Worm (Caenorhabditis elegans) whole organism, L2 larva: ENCODE measurements around the gene vep-2.

Experiments
- C34F6.9 ChIP-seq: fragments of 150-350 bp; optimal IDR thresholded peaks from 2 replicates; lab custom pipeline; 2014; ENCODE audit warnings: missing biosample characterization, missing genetic modification characterization
- ZK546.5 ChIP-seq: sonication (generic microtip); optimal IDR thresholded peaks from 2 replicates; lab custom pipeline; 2017; ENCODE audit warnings: missing biosample characterization, missing genetic modification characterization
- alr-1 ChIP-seq: fragments of 150-350 bp; optimal IDR thresholded peaks from 2 replicates; lab custom pipeline; 2014; ENCODE audit warnings: missing biosample characterization, missing genetic modification characterization
- ceh-16 ChIP-seq: fragments of 150-350 bp; optimal IDR thresholded peaks from 2 replicates; lab custom pipeline; 2014; ENCODE audit warnings: missing biosample characterization, missing genetic modification characterization
- egl-27 ChIP-seq: sonication (generic microtip); optimal IDR thresholded peaks from 3 replicates; lab custom pipeline; 2017; ENCODE audit warnings: missing biosample characterization, missing genetic modification reagents, missing genetic modification characterization
- elt-3 ChIP-seq: sonication (generic microtip); optimal IDR thresholded peaks from 2 replicates; lab custom pipeline; 2017; ENCODE audit warnings: missing biosample characterization, missing genetic modification characterization
- lin-39 ChIP-seq: fragments of 150-350 bp; optimal IDR thresholded peaks from 2 replicates; lab custom pipeline; 2014; ENCODE audit warnings: missing biosample characterization, missing genetic modification reagents, missing genetic modification characterization
- nhr-25 ChIP-seq: fragments of 150-350 bp; sonication (generic microtip); optimal IDR thresholded peaks from 3 replicates; lab custom pipeline; 2014; ENCODE audit warnings: missing biosample characterization, missing genetic modification characterization
- ztf-11 ChIP-seq: sonication (generic microtip); optimal IDR thresholded peaks from 2 replicates; lab custom pipeline; 2017; ENCODE audit warnings: missing biosample characterization, missing genetic modification characterization

- no peak for TF ChIP-seq ztf-11 (tag; lab: Kevin White, UChicago)
- TF ChIP-seq C34F6.9: no peak
- no peak for TF ChIP-seq elt-3 (tag; lab: Kevin White, UChicago)
- TF ChIP-seq lin-39 (tag; lab: Kevin White, UChicago): no peak
- TF ChIP-seq egl-27 (tag; lab: Kevin White, UChicago): no peak
- TF ChIP-seq ceh-16: no peak
- TF ChIP-seq ZK546.5 (tag; lab: Kevin White, UChicago): no peak
- TF ChIP-seq nhr-25 (tag; lab: Kevin White, UChicago): no peak
- TF ChIP-seq alr-1 (tag; lab: Kevin White, UChicago): no peak
Observed at ce11 chrX:3633654-3634053, 5.5 kb downstream of the vep-2 start, which contains the start of gene gst-11.
